Worm (Caenorhabditis elegans) whole organism, L3 larva: Measurements from ENCODE around the gene R09H10.3.
"Not testable (repeated sequence)": the region's sequence is repeated elsewhere in the genome, so short reads cannot be mapped to it uniquely, and the experiment has no call there.

Source experiments
- nhr-237 ChIP-seq: fragments of 150-350 bp; optimal IDR thresholded peaks from 2 replicates; lab custom pipeline; 2014; ENCODE audit warnings: missing biosample characterization, missing genetic modification characterization
- nhr-76 ChIP-seq: fragments of 150-350 bp; sonication (generic microtip); optimal IDR thresholded peaks from 5 replicates; lab custom pipeline; 2014; ENCODE audit warnings: missing biosample characterization, missing genetic modification characterization
- snpc-4 ChIP-seq: fragments of 150-350 bp; optimal IDR thresholded peaks from 2 replicates; lab custom pipeline; 2014; ENCODE audit warnings: missing biosample characterization, missing genetic modification characterization

- TF ChIP-seq snpc-4; nhr-237 (tag; lab: Kevin White, UChicago); nhr-76 (tag; lab: Kevin White, UChicago): not testable (repeated sequence)
Observed at ce11 chrIV:10654047-10654446, 47.2 kb downstream of the R09H10.3 start, which contains the start of gene glb-19.
